Fruit fly (Drosophila melanogaster) whole organism, embryonic: ENCODE results near the gene CG32163.

Experiments used
- Bdp1 ChIP-seq: fragments of 200-800 bp; sonication (Bioruptor generic); optimal IDR thresholded peaks from 3 replicates; lab custom pipeline; 2016; ENCODE audit warnings: missing biosample characterization, missing genetic modification characterization
- BtbVII ChIP-seq: fragments of 200-800 bp; sonication (Bioruptor generic); optimal IDR thresholded peaks from 3 replicates; lab custom pipeline; 2017; ENCODE audit warnings: missing biosample characterization, mild to moderate bottlenecking, missing genetic modification characterization
- CG10274 ChIP-seq: fragments of 200-800 bp; sonication (Bioruptor generic); optimal IDR thresholded peaks from 3 replicates; lab custom pipeline; 2017; ENCODE audit warnings: missing biosample characterization, mild to moderate bottlenecking, missing genetic modification characterization
- CG12155 ChIP-seq: fragments of 200-800 bp; sonication (Bioruptor generic); optimal IDR thresholded peaks from 3 replicates; lab custom pipeline; 2016; ENCODE audit warnings: missing biosample characterization, missing genetic modification characterization
- CG13296 ChIP-seq: fragments of 200-800 bp; sonication (Bioruptor generic); optimal IDR thresholded peaks from 3 replicates; lab custom pipeline; 2018; ENCODE audit warnings: missing biosample characterization, mild to moderate bottlenecking, missing genetic modification characterization
- CG13424 ChIP-seq: fragments of 200-800 bp; sonication (Bioruptor generic); optimal IDR thresholded peaks from 2 replicates; lab custom pipeline; 2019; ENCODE audit warnings: missing biosample characterization, mild to moderate bottlenecking, missing genetic modification characterization, moderate library complexity
- CG14441 ChIP-seq: fragments of 200-800 bp; sonication (Bioruptor generic); IDR thresholded peaks from 2 replicates; pipeline ENCODE4 v1.3.6; 2022; ENCODE audit warnings: missing biosample characterization, missing genetic modification characterization
- CG15514 ChIP-seq: fragments of 200-800 bp; sonication (Bioruptor generic); optimal IDR thresholded peaks from 3 replicates; lab custom pipeline; 2017; ENCODE audit warnings: missing biosample characterization, missing genetic modification characterization, mild to moderate bottlenecking, moderate library complexity, missing genetic modification reagents
- CG17328 ChIP-seq: fragments of 200-800 bp; sonication (Bioruptor generic); IDR thresholded peaks from 2 replicates; pipeline ENCODE4 v1.3.6; 2022; ENCODE audit warnings: missing biosample characterization, missing genetic modification characterization
- CG17359 ChIP-seq: fragments of 200-800 bp; sonication (Bioruptor generic); optimal IDR thresholded peaks from 3 replicates; lab custom pipeline; 2018; ENCODE audit warnings: missing biosample characterization, mild to moderate bottlenecking, missing genetic modification characterization, moderate library complexity
- CG18476 ChIP-seq: fragments of 200-800 bp; sonication (Bioruptor generic); optimal IDR thresholded peaks from 2 replicates; lab custom pipeline; 2016; ENCODE audit warnings: missing biosample characterization, mild to moderate bottlenecking, missing genetic modification characterization
- CG18599 ChIP-seq: fragments of 200-800 bp; sonication (Bioruptor generic); optimal IDR thresholded peaks from 3 replicates; lab custom pipeline; 2017; ENCODE audit warnings: missing biosample characterization, missing genetic modification characterization, mild to moderate bottlenecking, moderate library complexity, missing genetic modification reagents
- CG18764 ChIP-seq: fragments of 200-800 bp; sonication (Bioruptor generic); optimal IDR thresholded peaks from 3 replicates; lab custom pipeline; 2016; ENCODE audit warnings: missing biosample characterization, missing genetic modification characterization
- CG2678 ChIP-seq: fragments of 200-800 bp; sonication (Bioruptor generic); optimal IDR thresholded peaks from 3 replicates; lab custom pipeline; 2019; ENCODE audit warnings: missing biosample characterization, mild to moderate bottlenecking, missing genetic modification characterization, moderate library complexity
- CG30431 ChIP-seq: fragments of 200-800 bp; sonication (Bioruptor generic); optimal IDR thresholded peaks from 2 replicates; lab custom pipeline; 2017; ENCODE audit warnings: missing biosample characterization, missing genetic modification characterization
- CG8765 ChIP-seq: fragments of 200-800 bp; sonication (Bioruptor generic); IDR thresholded peaks from 2 replicates; pipeline ENCODE4 v1.3.6; 2022; ENCODE audit warnings: missing biosample characterization, missing genetic modification characterization
- CG9215 ChIP-seq: fragments of 200-800 bp; sonication (Bioruptor generic); IDR thresholded peaks from 2 replicates; pipeline ENCODE4 v1.3.6; 2022; ENCODE audit warnings: missing biosample characterization, missing genetic modification characterization
- Chrac-16 ChIP-seq: fragments of 200-800 bp; sonication (Bioruptor generic); optimal IDR thresholded peaks from 3 replicates; lab custom pipeline; 2016; ENCODE audit warnings: missing biosample characterization, missing genetic modification characterization
- Dbx ChIP-seq: fragments of 200-800 bp; sonication (Bioruptor generic); IDR thresholded peaks from 3 replicates; pipeline ENCODE4 v1.3.6; 2022; ENCODE audit warnings: missing biosample characterization, missing genetic modification characterization
- Dref ChIP-seq: fragments of 200-800 bp; sonication (Bioruptor generic); IDR thresholded peaks from 2 replicates; pipeline ENCODE4 v1.3.6; 2022; ENCODE audit warnings: missing biosample characterization, missing genetic modification characterization
- Fer3 ChIP-seq: fragments of 200-800 bp; sonication (Bioruptor generic); optimal IDR thresholded peaks from 2 replicates; lab custom pipeline; 2018; ENCODE audit warnings: missing biosample characterization, mild to moderate bottlenecking, missing genetic modification characterization, moderate library complexity
- Hr3 ChIP-seq: fragments of 200-800 bp; sonication (Bioruptor generic); optimal IDR thresholded peaks from 3 replicates; lab custom pipeline; 2016; ENCODE audit warnings: missing biosample characterization, missing genetic modification characterization
- NC2β ChIP-seq: fragments of 200-800 bp; sonication (Bioruptor generic); optimal IDR thresholded peaks from 2 replicates; lab custom pipeline; 2016; ENCODE audit warnings: missing biosample characterization, missing genetic modification characterization
- Nf-YC ChIP-seq: fragments of 200-800 bp; optimal IDR thresholded peaks from 3 replicates; lab custom pipeline; 2019; ENCODE audit warnings: missing biosample characterization, mild to moderate bottlenecking, missing genetic modification characterization, moderate library complexity
- PHDP ChIP-seq: fragments of 200-800 bp; sonication (Bioruptor generic); optimal IDR thresholded peaks from 3 replicates; lab custom pipeline; 2018; ENCODE audit warnings: missing biosample characterization, mild to moderate bottlenecking, missing genetic modification characterization, moderate library complexity
- Trl ChIP-seq, 3 experiments: fragments of >200 bp in 2 of 3; fragments of 200-800 bp in 1 of 3; sonication (Bioruptor generic) in 1 of 3; optimal IDR thresholded peaks; 2 replicates in 1 of 3; 3 replicates in 2 of 3; lab custom pipeline; 2016 to 2017; ENCODE audit warnings: missing biosample characterization in 1 of 3, missing genetic modification characterization in 1 of 3
- ab ChIP-seq: fragments of 200-800 bp; sonication (Bioruptor generic); optimal IDR thresholded peaks from 2 replicates; lab custom pipeline; 2016; ENCODE audit warnings: missing biosample characterization, missing genetic modification characterization
- ash1 ChIP-seq: fragments of 200-800 bp; sonication (Bioruptor generic); optimal IDR thresholded peaks from 2 replicates; lab custom pipeline; 2018; ENCODE audit warnings: missing biosample characterization, mild to moderate bottlenecking, missing genetic modification characterization
- chinmo ChIP-seq: fragments of 200-800 bp; sonication (Bioruptor generic); IDR thresholded peaks from 4 replicates; pipeline ENCODE4 v1.3.6; 2022; ENCODE audit warnings: missing biosample characterization, missing genetic modification characterization; ENCODE audit not compliant: partially characterized antibody
- ci ChIP-seq: fragments of 200-800 bp; sonication (Bioruptor generic); IDR thresholded peaks from 3 replicates; pipeline ENCODE4 v1.3.6; 2022; ENCODE audit warnings: missing biosample characterization, missing genetic modification characterization
- cwo ChIP-seq: fragments of 200-800 bp; sonication (Bioruptor generic); optimal IDR thresholded peaks from 3 replicates; lab custom pipeline; 2017; ENCODE audit warnings: missing biosample characterization, missing genetic modification characterization, mild to moderate bottlenecking, moderate library complexity, missing genetic modification reagents
- danr ChIP-seq: fragments of 200-800 bp; sonication (Bioruptor generic); IDR thresholded peaks from 2 replicates; pipeline ENCODE4 v1.3.6; 2022; ENCODE audit warnings: missing biosample characterization, missing genetic modification characterization
- disco-r ChIP-seq: fragments of 200-800 bp; sonication (Bioruptor generic); optimal IDR thresholded peaks from 2 replicates; lab custom pipeline; 2016; ENCODE audit warnings: missing biosample characterization, missing genetic modification characterization
- ewg ChIP-seq: fragments of 200-800 bp; sonication (Bioruptor generic); optimal IDR thresholded peaks from 3 replicates; lab custom pipeline; 2017; ENCODE audit warnings: mild to moderate bottlenecking, missing biosample characterization, missing genetic modification reagents, missing genetic modification characterization
- exex ChIP-seq: fragments of 200-800 bp; sonication (Bioruptor generic); optimal IDR thresholded peaks from 4 replicates; lab custom pipeline; 2018; ENCODE audit warnings: missing biosample characterization, mild to moderate bottlenecking, missing genetic modification characterization, moderate library complexity
- gce ChIP-seq: fragments of 200-800 bp; sonication (Bioruptor generic); IDR thresholded peaks from 3 replicates; pipeline ENCODE4 v1.3.6; 2022; ENCODE audit warnings: missing biosample characterization, missing genetic modification characterization
- gt ChIP-seq: fragments of 200-800 bp; sonication (Bioruptor generic); IDR thresholded peaks from 2 replicates; pipeline ENCODE4 v1.3.6; 2022; ENCODE audit warnings: missing biosample characterization, missing genetic modification characterization
- ind ChIP-seq: fragments of 200-800 bp; sonication (Bioruptor generic); optimal IDR thresholded peaks from 3 replicates; lab custom pipeline; 2016; ENCODE audit warnings: missing biosample characterization, missing genetic modification characterization
- jing ChIP-seq: fragments of 200-800 bp; sonication (Bioruptor generic); optimal IDR thresholded peaks from 2 replicates; lab custom pipeline; 2018; ENCODE audit warnings: missing biosample characterization, mild to moderate bottlenecking, missing genetic modification characterization
- kay ChIP-seq: fragments of 200-800 bp; sonication (Bioruptor generic); optimal IDR thresholded peaks from 2 replicates; lab custom pipeline; 2016; ENCODE audit warnings: missing biosample characterization, missing genetic modification characterization
- mld ChIP-seq: fragments of 200-800 bp; sonication (Bioruptor generic); IDR thresholded peaks from 3 replicates; pipeline ENCODE4 v1.3.6; 2022; ENCODE audit warnings: missing biosample characterization, missing genetic modification characterization; ENCODE audit not compliant: partially characterized antibody
- pnt ChIP-seq: fragments of 200-800 bp; sonication (Bioruptor generic); optimal IDR thresholded peaks from 3 replicates; lab custom pipeline; 2016; ENCODE audit warnings: missing biosample characterization, missing genetic modification characterization
- psq ChIP-seq: fragments of 200-800 bp; sonication (Bioruptor generic); optimal IDR thresholded peaks from 2 replicates; lab custom pipeline; 2017; ENCODE audit warnings: missing biosample characterization, missing genetic modification characterization
- ranshi ChIP-seq: fragments of 200-800 bp; sonication (Bioruptor generic); IDR thresholded peaks from 2 replicates; pipeline ENCODE4 v1.3.6; 2022; ENCODE audit warnings: missing biosample characterization, missing genetic modification characterization
- ro ChIP-seq: fragments of 200-800 bp; sonication (Bioruptor generic); IDR thresholded peaks from 2 replicates; pipeline ENCODE4 v1.3.6; 2022; ENCODE audit warnings: missing biosample characterization, missing genetic modification characterization
- so ChIP-seq: fragments of 200-800 bp; sonication (Bioruptor generic); IDR thresholded peaks from 3 replicates; pipeline ENCODE4 v1.3.6; 2022; ENCODE audit warnings: missing biosample characterization, missing genetic modification characterization
- sob ChIP-seq: fragments of 200-800 bp; sonication (Bioruptor generic); IDR thresholded peaks from 2 replicates; pipeline ENCODE4 v1.3.6; 2022; ENCODE audit warnings: missing biosample characterization, missing genetic modification characterization
- tin ChIP-seq: fragments of 200-800 bp; sonication (Bioruptor generic); optimal IDR thresholded peaks from 3 replicates; lab custom pipeline; 2016; ENCODE audit warnings: missing biosample characterization, missing genetic modification characterization
- trh ChIP-seq: fragments of 200-800 bp; sonication (Bioruptor generic); optimal IDR thresholded peaks from 2 replicates; lab custom pipeline; 2016; ENCODE audit warnings: missing biosample characterization, missing genetic modification characterization
- wor ChIP-seq: fragments of 200-800 bp; sonication (Bioruptor generic); IDR thresholded peaks from 2 replicates; pipeline ENCODE4 v1.3.6; 2022; ENCODE audit warnings: missing biosample characterization, missing genetic modification characterization

The CG32163 gene

DNA sequence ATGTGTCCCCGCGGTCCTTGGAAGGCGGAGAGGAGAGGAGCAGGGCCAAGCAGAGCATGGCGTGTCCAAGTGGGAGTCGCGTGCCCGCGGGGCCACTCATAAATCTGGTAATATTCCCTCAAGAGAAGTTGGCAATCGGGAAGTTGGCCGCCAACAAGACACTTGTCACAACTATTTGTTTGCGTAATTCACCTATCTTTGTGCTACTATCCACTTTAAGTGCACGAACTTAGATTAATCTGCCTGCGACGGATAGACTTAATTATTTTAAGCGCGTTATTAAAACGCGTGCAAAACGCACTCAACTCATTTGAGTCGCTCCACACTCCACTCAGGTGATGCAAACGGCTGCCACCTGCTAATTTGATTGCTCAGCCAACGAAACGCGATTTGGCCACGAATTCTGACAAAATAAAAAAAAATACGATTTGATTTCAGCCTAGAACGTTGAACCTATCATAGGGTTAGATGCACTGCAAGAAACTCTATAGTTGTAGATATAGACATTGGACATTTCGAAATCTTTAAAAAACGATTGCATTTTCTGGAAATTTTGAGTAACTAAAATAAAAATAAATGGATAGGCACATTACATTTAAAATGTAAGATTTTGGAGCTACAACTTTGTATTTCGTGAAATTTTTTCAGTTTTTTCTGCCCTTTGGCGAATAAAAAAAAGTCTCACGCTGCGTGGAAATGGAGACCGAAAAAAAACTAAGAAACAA lies 15.8 kb upstream of the CG32163 start (continued):
- TF ChIP-seq Hr3, result peak; percentile 42
- no peak for TF ChIP-seq ewg (GFP tag; lab: Kevin White, UChicago)
- peak; percentile 42 for TF ChIP-seq CG13424
- peak; percentile 67 for TF ChIP-seq Fer3 (tag; lab: Kevin White, UChicago)
- no peak for TF ChIP-seq danr
- peak; percentile 44 for TF ChIP-seq ind (GFP tag; lab: Kevin White, UChicago)
- TF ChIP-seq Nf-YC (tag; lab: Kevin White, UChicago), result peak; percentile 32
- TF ChIP-seq CG12155 (GFP tag; lab: Kevin White, UChicago), result peak; percentile 35
- peak; percentile 29 for TF ChIP-seq cwo
- TF ChIP-seq BtbVII, result peak; percentile 39
- peak; percentile 62 for TF ChIP-seq CG14441
- no peak for TF ChIP-seq disco-r (GFP tag; lab: Kevin White, UChicago)
- peak; percentile 71 for TF ChIP-seq CG2678
- peak; percentile 74 for TF ChIP-seq Dbx (GFP tag; lab: Robert Waterston, UW)
- peak; percentile 42 for TF ChIP-seq CG13296 (GFP tag; lab: Kevin White, UChicago)
- TF ChIP-seq CG10274 (GFP tag; lab: Kevin White, UChicago), result no peak
- TF ChIP-seq CG18599 (GFP tag; lab: Kevin White, UChicago), result peak; percentile 64
- TF ChIP-seq gce (GFP tag; lab: Robert Waterston, UW), result no peak
- TF ChIP-seq chinmo (GFP tag; lab: Robert Waterston, UW), result no peak
- peak; percentile 61; the same call in 1 of the 3 replicates for TF ChIP-seq so (GFP tag; lab: Robert Waterston, UW)
- no peak for TF ChIP-seq gt (GFP tag; lab: Robert Waterston, UW)
- TF ChIP-seq Bdp1, result no peak
- TF ChIP-seq Trl (optimal IDR thresholded peaks at IDR 0.05; lab: Kevin White, UChicago), result no peak
- peak; percentile 38 for TF ChIP-seq Trl (GFP tag; optimal IDR thresholded peaks at IDR 0.05; lab: Kevin White, UChicago)
- TF ChIP-seq CG17328 (GFP tag; lab: Robert Waterston, UW), result 0 out of 2 replicates have a peak, but pooled peaks have one; percentile 25
- no peak for TF ChIP-seq exex (tag; lab: Kevin White, UChicago)
- peak; percentile 65 for TF ChIP-seq PHDP (tag; lab: Kevin White, UChicago)
- TF ChIP-seq pnt (GFP tag; lab: Kevin White, UChicago), result peak; percentile 13
- TF ChIP-seq NC2β (GFP tag; lab: Kevin White, UChicago), result no peak
- no peak for TF ChIP-seq ab (GFP tag; lab: Kevin White, UChicago)
- no peak for TF ChIP-seq mld (GFP tag; lab: Robert Waterston, UW)
- no peak for TF ChIP-seq ash1
- TF ChIP-seq ro (GFP tag; lab: Robert Waterston, UW), result no peak
- TF ChIP-seq CG18764 (GFP tag; lab: Kevin White, UChicago), result peak; percentile 28
- peak; percentile 15 for TF ChIP-seq tin (GFP tag; lab: Kevin White, UChicago)
- peak; percentile 70 for TF ChIP-seq sob
- 0 out of 3 replicates have a peak, but pooled peaks have one; percentile 21 for TF ChIP-seq ci
- TF ChIP-seq wor (GFP tag; lab: Robert Waterston, UW), result no peak
- peak; percentile 20 for TF ChIP-seq CG15514 (GFP tag; lab: Kevin White, UChicago)
- peak; percentile 17 for TF ChIP-seq kay (GFP tag; lab: Kevin White, UChicago)
- TF ChIP-seq CG30431 (GFP tag; lab: Kevin White, UChicago), result no peak
- TF ChIP-seq Dref, result no peak
- TF ChIP-seq Chrac-16 (GFP tag; lab: Kevin White, UChicago), result peak; percentile 21
- no peak for TF ChIP-seq CG8765 (GFP tag; lab: Robert Waterston, UW)
- no peak for TF ChIP-seq psq (GFP tag; lab: Kevin White, UChicago)
- TF ChIP-seq CG18476 (GFP tag; lab: Kevin White, UChicago), result peak; percentile 45
- TF ChIP-seq CG17359, result peak; percentile 28
- no peak for TF ChIP-seq CG9215 (GFP tag; lab: Robert Waterston, UW)
- TF ChIP-seq ranshi (GFP tag; lab: Robert Waterston, UW), result peak; percentile 56; the same call in 1 of the 2 replicates
- TF ChIP-seq jing (GFP tag; lab: Kevin White, UChicago), result no peak
- no peak for TF ChIP-seq trh
